Worm (Caenorhabditis elegans): ENCODE results near the gene srlf-24.

srlf-24 gene

ce11 chrIV:11130774-11131173 is 25.1 kb upstream of the srlf-24 start:
- TF ChIP-seq nhr-129 (tag; optimal IDR thresholded peaks at IDR 0.05) (peak; percentile 9), nhr-6 (tag; optimal IDR thresholded peaks at IDR 0.05) (no peak), fos-1 (tag; optimal IDR thresholded peaks at IDR 0.05) (peak; percentile 8), sem-4 (tag; optimal IDR thresholded peaks at IDR 0.05) (no peak), zag-1 (tag; optimal IDR thresholded peaks at IDR 0.05) (no peak), sma-9 (GFP tag; optimal IDR thresholded peaks at IDR 0.05) (no peak), sma-9 (tag; optimal IDR thresholded peaks at IDR 0.05) (no peak), crh-2 (tag; optimal IDR thresholded peaks at IDR 0.05) (no peak), unc-55 (GFP tag; optimal IDR thresholded peaks at IDR 0.05) (peak; percentile 51), lin-11 (tag; optimal IDR thresholded peaks at IDR 0.05) (no peak), lsy-2 (tag; optimal IDR thresholded peaks at IDR 0.05) (peak in 1 of 2 experiments; percentile 16), lin-13 (GFP tag; optimal IDR thresholded peaks at IDR 0.05) (no peak)

ce11 chrIV:11126028-11126427 is 20.4 kb upstream of the srlf-24 start:
- TF ChIP-seq F13H6.1 (tag; optimal IDR thresholded peaks at IDR 0.05) (no peak), unc-62 (GFP tag; optimal IDR thresholded peaks at IDR 0.05) (no peak), nhr-10 (tag; optimal IDR thresholded peaks at IDR 0.05) (no peak), zag-1 (tag; optimal IDR thresholded peaks at IDR 0.05) (no peak), egl-27 (tag; optimal IDR thresholded peaks at IDR 0.05) (no peak), dmd-4 (tag; optimal IDR thresholded peaks at IDR 0.05) (no peak), fos-1 (tag; optimal IDR thresholded peaks at IDR 0.05) (no peak), lin-39 (tag; optimal IDR thresholded peaks at IDR 0.05) (no peak), nhr-23 (tag; optimal IDR thresholded peaks at IDR 0.05) (no peak), mdl-1 (tag; optimal IDR thresholded peaks at IDR 0.05) (no peak), Y55F3AM.14 (GFP tag; optimal IDR thresholded peaks at IDR 0.05) (no peak), snpc-4 (tag; optimal IDR thresholded peaks at IDR 0.05) (no peak), nhr-6 (tag; optimal IDR thresholded peaks at IDR 0.05) (no peak), C34F6.9 (tag; optimal IDR thresholded peaks at IDR 0.05) (no peak), lin-13 (GFP tag; optimal IDR thresholded peaks at IDR 0.05) (no peak), peb-1 (tag; optimal IDR thresholded peaks at IDR 0.05) (no peak), sem-4 (tag; optimal IDR thresholded peaks at IDR 0.05) (no peak), R02D3.7 (tag; optimal IDR thresholded peaks at IDR 0.05) (no peak), blmp-1 (tag; optimal IDR thresholded peaks at IDR 0.05; ENCODE audit: insufficient read depth) (no peak), nhr-11 (tag; optimal IDR thresholded peaks at IDR 0.05) (no peak)

ce11 chrIV:11126004-11126027 is 20.2 kb upstream of the srlf-24 start, which contains the start of gene swsn-4:
swsn-4 (plus strand) TSS chrIV:11126024.
- TF ChIP-seq alr-1 (tag; optimal IDR thresholded peaks at IDR 0.05) (no peak), Y55F3AM.14 (GFP tag; optimal IDR thresholded peaks at IDR 0.05) (no peak), nhr-129 (tag; optimal IDR thresholded peaks at IDR 0.05) (no peak), elt-3 (tag; optimal IDR thresholded peaks at IDR 0.05) (no peak), lin-39 (tag; optimal IDR thresholded peaks at IDR 0.05) (no peak), nhr-237 (tag; optimal IDR thresholded peaks at IDR 0.05) (no peak), zag-1 (tag; optimal IDR thresholded peaks at IDR 0.05) (no peak), sma-3 (GFP tag; optimal IDR thresholded peaks at IDR 0.05) (no peak), elt-1 (tag; optimal IDR thresholded peaks at IDR 0.05) (no peak), ceh-16 (tag; optimal IDR thresholded peaks at IDR 0.05) (no peak), nhr-21 (tag; optimal IDR thresholded peaks at IDR 0.05) (no peak), lsy-2 (tag; optimal IDR thresholded peaks at IDR 0.05) (no peak), C34F6.9 (tag; optimal IDR thresholded peaks at IDR 0.05) (no peak), nhr-12 (tag; optimal IDR thresholded peaks at IDR 0.05) (no peak), lin-11 (tag; optimal IDR thresholded peaks at IDR 0.05) (no peak), nhr-11 (tag; optimal IDR thresholded peaks at IDR 0.05) (no peak), dmd-4 (tag; optimal IDR thresholded peaks at IDR 0.05) (no peak), peb-1 (tag; optimal IDR thresholded peaks at IDR 0.05) (no peak), sma-9 (GFP tag; optimal IDR thresholded peaks at IDR 0.05) (no peak), sma-9 (tag; optimal IDR thresholded peaks at IDR 0.05) (no peak), gmeb-1 (tag; optimal IDR thresholded peaks at IDR 0.05) (no peak)

- TF ChIP-seq mdl-1 (tag; optimal IDR thresholded peaks at IDR 0.05) = no peak
- no peak for TF ChIP-seq fos-1 (tag; optimal IDR thresholded peaks at IDR 0.05)
- no peak for TF ChIP-seq alr-1 (tag; optimal IDR thresholded peaks at IDR 0.05)
- no peak for TF ChIP-seq ceh-16 (tag; optimal IDR thresholded peaks at IDR 0.05)
- no peak for TF ChIP-seq egl-27 (tag; optimal IDR thresholded peaks at IDR 0.05)
- peak; percentile 64 for TF ChIP-seq gmeb-1 (tag; optimal IDR thresholded peaks at IDR 0.05)
- no peak for TF ChIP-seq Y55F3AM.14 (GFP tag; optimal IDR thresholded peaks at IDR 0.05)
- no peak for TF ChIP-seq elt-1 (tag; optimal IDR thresholded peaks at IDR 0.05)
- TF ChIP-seq blmp-1 (tag; optimal IDR thresholded peaks at IDR 0.05; ENCODE audit: insufficient read depth) = no peak
- peak; percentile 24 for TF ChIP-seq nhr-129 (tag; optimal IDR thresholded peaks at IDR 0.05)
- TF ChIP-seq R02D3.7 (tag; optimal IDR thresholded peaks at IDR 0.05) = no peak
- TF ChIP-seq unc-55 (GFP tag; optimal IDR thresholded peaks at IDR 0.05) = peak; percentile 27
- no peak for TF ChIP-seq lin-13 (GFP tag; optimal IDR thresholded peaks at IDR 0.05)
- no peak for TF ChIP-seq skn-1 (tag; optimal IDR thresholded peaks at IDR 0.05)
- no peak for TF ChIP-seq sem-4 (tag; optimal IDR thresholded peaks at IDR 0.05)
- no peak for TF ChIP-seq nhr-25 (tag; optimal IDR thresholded peaks at IDR 0.05)
- TF ChIP-seq aly-2 (tag; optimal IDR thresholded peaks at IDR 0.05) = no peak
- TF ChIP-seq nhr-6 (tag; optimal IDR thresholded peaks at IDR 0.05) = no peak
- no peak for TF ChIP-seq peb-1 (tag; optimal IDR thresholded peaks at IDR 0.05)
- no peak for TF ChIP-seq elt-3 (tag; optimal IDR thresholded peaks at IDR 0.05)
- TF ChIP-seq nhr-21 (tag; optimal IDR thresholded peaks at IDR 0.05) = no peak
- no peak for TF ChIP-seq nhr-12 (tag; optimal IDR thresholded peaks at IDR 0.05)
- no peak for TF ChIP-seq lin-11 (tag; optimal IDR thresholded peaks at IDR 0.05)
Measured at ce11 chrIV:11125604-11126003, 20.0 kb upstream of the srlf-24 start.

Data from whole organism, L2 larva.